Fruit fly (Drosophila melanogaster) whole organism, embryonic: ENCODE results near the gene CG3704.

Experiments used
- Bgb ChIP-seq: fragments of 200-800 bp; sonication (Bioruptor generic); IDR thresholded peaks from 2 replicates; pipeline ENCODE4 v1.3.6; 2022; ENCODE audit warnings: missing biosample characterization, missing genetic modification characterization; ENCODE audit not compliant: partially characterized antibody
- Bteb2 ChIP-seq: fragments of 200-800 bp; sonication (Bioruptor generic); optimal IDR thresholded peaks from 2 replicates; lab custom pipeline; 2016; ENCODE audit warnings: missing biosample characterization, missing genetic modification characterization
- CG10147 ChIP-seq: fragments of 200-800 bp; sonication (Bioruptor generic); optimal IDR thresholded peaks from 2 replicates; lab custom pipeline; 2019; ENCODE audit warnings: missing biosample characterization, mild to moderate bottlenecking, missing genetic modification characterization, moderate library complexity
- CG10565 ChIP-seq: fragments of 200-800 bp; sonication (Bioruptor generic); optimal IDR thresholded peaks from 3 replicates; lab custom pipeline; 2016; ENCODE audit warnings: missing biosample characterization, mild to moderate bottlenecking, missing genetic modification characterization
- CG12071 ChIP-seq: fragments of 200-800 bp; sonication (Bioruptor generic); optimal IDR thresholded peaks from 3 replicates; lab custom pipeline; 2018; ENCODE audit warnings: missing biosample characterization, mild to moderate bottlenecking, missing genetic modification characterization
- CG14667 ChIP-seq: fragments of 200-800 bp; sonication (Bioruptor generic); IDR thresholded peaks from 2 replicates; pipeline ENCODE4 v1.3.6; 2022; ENCODE audit warnings: missing biosample characterization, missing genetic modification characterization
- CG15269 ChIP-seq: fragments of 200-800 bp; sonication (Bioruptor generic); optimal IDR thresholded peaks from 2 replicates; lab custom pipeline; 2018; ENCODE audit warnings: missing biosample characterization, mild to moderate bottlenecking, missing genetic modification characterization, moderate library complexity
- CG18476 ChIP-seq: fragments of 200-800 bp; sonication (Bioruptor generic); optimal IDR thresholded peaks from 2 replicates; lab custom pipeline; 2016; ENCODE audit warnings: missing biosample characterization, mild to moderate bottlenecking, missing genetic modification characterization
- CG18599 ChIP-seq: fragments of 200-800 bp; sonication (Bioruptor generic); optimal IDR thresholded peaks from 3 replicates; lab custom pipeline; 2017; ENCODE audit warnings: missing biosample characterization, missing genetic modification characterization, mild to moderate bottlenecking, moderate library complexity, missing genetic modification reagents
- CG18619 ChIP-seq: fragments of 200-800 bp; sonication (Bioruptor generic); optimal IDR thresholded peaks from 3 replicates; lab custom pipeline; 2017; ENCODE audit warnings: missing biosample characterization, mild to moderate bottlenecking, missing genetic modification characterization
- CG2202 ChIP-seq: fragments of 200-800 bp; sonication (Bioruptor generic); optimal IDR thresholded peaks from 2 replicates; lab custom pipeline; 2018; ENCODE audit warnings: missing biosample characterization, mild to moderate bottlenecking, missing genetic modification characterization
- CG2712 ChIP-seq: fragments of 200-800 bp; optimal IDR thresholded peaks from 3 replicates; lab custom pipeline; 2019; ENCODE audit warnings: missing biosample characterization, mild to moderate bottlenecking, missing genetic modification characterization, moderate library complexity
- CG32767 ChIP-seq: fragments of 200-800 bp; sonication (Bioruptor generic); IDR thresholded peaks from 2 replicates; pipeline ENCODE4 v1.3.6; 2022; ENCODE audit warnings: missing biosample characterization, missing genetic modification characterization
- CG4424 ChIP-seq: fragments of 200-800 bp; sonication (Bioruptor generic); optimal IDR thresholded peaks from 3 replicates; lab custom pipeline; 2016; ENCODE audit warnings: missing biosample characterization, missing genetic modification characterization
- CG4707 ChIP-seq: fragments of 200-800 bp; sonication (Bioruptor generic); optimal IDR thresholded peaks from 2 replicates; lab custom pipeline; 2018; ENCODE audit warnings: missing biosample characterization, mild to moderate bottlenecking, missing genetic modification characterization, moderate library complexity
- CG7556 ChIP-seq: fragments of 200-800 bp; sonication (Bioruptor generic); optimal IDR thresholded peaks from 2 replicates; lab custom pipeline; 2017; ENCODE audit warnings: missing biosample characterization, mild to moderate bottlenecking, missing genetic modification characterization
- CG7987 ChIP-seq: fragments of 200-800 bp; sonication (Bioruptor generic); optimal IDR thresholded peaks from 2 replicates; lab custom pipeline; 2018; ENCODE audit warnings: missing biosample characterization, mild to moderate bottlenecking, missing genetic modification characterization, moderate library complexity
- CG9215 ChIP-seq: fragments of 200-800 bp; sonication (Bioruptor generic); IDR thresholded peaks from 2 replicates; pipeline ENCODE4 v1.3.6; 2022; ENCODE audit warnings: missing biosample characterization, missing genetic modification characterization
- CTCF ChIP-seq: fragments of 200-800 bp; sonication (Bioruptor generic); optimal IDR thresholded peaks from 2 replicates; lab custom pipeline; 2017; ENCODE audit warnings: missing biosample characterization, mild to moderate bottlenecking, missing genetic modification characterization, moderate library complexity
- Deaf1 ChIP-seq: fragments of 200-800 bp; optimal IDR thresholded peaks from 3 replicates; lab custom pipeline; 2019; ENCODE audit warnings: missing biosample characterization, mild to moderate bottlenecking, missing genetic modification characterization, moderate library complexity
- Dfd ChIP-seq, 2 experiments: fragments of >200 bp; optimal IDR thresholded peaks; 2 replicates each; lab custom pipeline; 2017; ENCODE audit warnings: missing biosample characterization in 2 of 2, missing genetic modification characterization in 2 of 2
- Ets65A ChIP-seq: fragments of 200-800 bp; sonication (Bioruptor generic); peaks from one replicate; lab custom pipeline; 2016; ENCODE audit warnings: missing biosample characterization, missing genetic modification characterization
- Fer3 ChIP-seq: fragments of 200-800 bp; sonication (Bioruptor generic); optimal IDR thresholded peaks from 2 replicates; lab custom pipeline; 2018; ENCODE audit warnings: missing biosample characterization, mild to moderate bottlenecking, missing genetic modification characterization, moderate library complexity
- HLH3B ChIP-seq: fragments of 200-800 bp; sonication (Bioruptor generic); IDR thresholded peaks from 2 replicates; pipeline ENCODE4 v1.3.6; 2022; ENCODE audit warnings: missing biosample characterization, missing genetic modification characterization
- Hmx ChIP-seq: fragments of 200-800 bp; sonication (Bioruptor generic); optimal IDR thresholded peaks from 2 replicates; lab custom pipeline; 2016; ENCODE audit warnings: missing biosample characterization, missing genetic modification characterization
- Hr3 ChIP-seq: fragments of 200-800 bp; sonication (Bioruptor generic); optimal IDR thresholded peaks from 3 replicates; lab custom pipeline; 2016; ENCODE audit warnings: missing biosample characterization, missing genetic modification characterization
- Hr39 ChIP-seq: fragments of >200 bp; optimal IDR thresholded peaks from 2 replicates; lab custom pipeline; 2017
- Hsf ChIP-seq: fragments of 200-800 bp; sonication (Bioruptor generic); optimal IDR thresholded peaks from 3 replicates; lab custom pipeline; 2016; ENCODE audit warnings: missing biosample characterization, missing genetic modification characterization
- Mad ChIP-seq: fragments of 200-800 bp; sonication (Bioruptor generic); optimal IDR thresholded peaks from 2 replicates; lab custom pipeline; 2016; ENCODE audit warnings: missing biosample characterization, missing genetic modification characterization
- Ssrp ChIP-seq: fragments of 200-800 bp; sonication (Bioruptor generic); optimal IDR thresholded peaks from 2 replicates; lab custom pipeline; 2018; ENCODE audit warnings: missing biosample characterization, mild to moderate bottlenecking, missing genetic modification characterization, moderate library complexity
- Usf ChIP-seq: fragments of 200-800 bp; sonication (Bioruptor generic); optimal IDR thresholded peaks from 2 replicates; lab custom pipeline; 2017; ENCODE audit warnings: missing genotype, missing biosample characterization, missing genetic modification characterization
- ac ChIP-seq: fragments of 200-800 bp; sonication (Bioruptor generic); optimal IDR thresholded peaks from 3 replicates; lab custom pipeline; 2017; ENCODE audit warnings: missing biosample characterization, mild to moderate bottlenecking, missing genetic modification characterization
- az2 ChIP-seq: fragments of 200-800 bp; sonication (Bioruptor generic); optimal IDR thresholded peaks from 3 replicates; lab custom pipeline; 2016; ENCODE audit warnings: missing biosample characterization, missing genetic modification characterization
- caup ChIP-seq: fragments of 200-800 bp; sonication (Bioruptor generic); optimal IDR thresholded peaks from 3 replicates; lab custom pipeline; 2017; ENCODE audit warnings: missing biosample characterization, mild to moderate bottlenecking, missing genetic modification characterization, moderate library complexity; ENCODE audit not compliant: severe bottlenecking
- chm ChIP-seq: fragments of 200-800 bp; sonication (Bioruptor generic); IDR thresholded peaks from 2 replicates; pipeline ENCODE4 v1.3.6; 2022; ENCODE audit warnings: missing biosample characterization, missing genetic modification characterization
- dimm ChIP-seq: fragments of 200-800 bp; sonication (Bioruptor generic); IDR thresholded peaks from 2 replicates; pipeline ENCODE4 v1.3.6; 2022; ENCODE audit warnings: missing biosample characterization, missing genetic modification characterization
- en ChIP-seq: fragments of 200-800 bp; sonication (Bioruptor generic); optimal IDR thresholded peaks from 2 replicates; lab custom pipeline; 2016; ENCODE audit warnings: missing biosample characterization, missing genetic modification characterization
- ken ChIP-seq: fragments of 200-800 bp; sonication (Bioruptor generic); IDR thresholded peaks from 3 replicates; pipeline ENCODE4 v1.3.6; 2022; ENCODE audit warnings: missing biosample characterization, missing genetic modification characterization
- lilli ChIP-seq: fragments of 200-800 bp; sonication (Bioruptor generic); optimal IDR thresholded peaks from 3 replicates; lab custom pipeline; 2016; ENCODE audit warnings: missing biosample characterization, missing genetic modification characterization
- lola ChIP-seq, 3 experiments: fragments of >200 bp in 2 of 3; fragments of 200-800 bp in 1 of 3; sonication (Bioruptor generic) in 1 of 3; optimal IDR thresholded peaks; 2 replicates each; lab custom pipeline; 2017 to 2019; ENCODE audit warnings: missing biosample characterization in 3 of 3, missing genetic modification characterization in 3 of 3, mild to moderate bottlenecking in 1 of 3, moderate library complexity in 1 of 3
- otp ChIP-seq: fragments of 200-800 bp; sonication (Bioruptor generic); IDR thresholded peaks from 3 replicates; pipeline ENCODE4, ENCODE4 v1.3.6; 2022; ENCODE audit warnings: missing biosample characterization, missing genetic modification characterization
- pb ChIP-seq: fragments of 200-800 bp; sonication (Bioruptor generic); optimal IDR thresholded peaks from 3 replicates; lab custom pipeline; 2016; ENCODE audit warnings: missing biosample characterization, missing genetic modification characterization
- pum ChIP-seq: fragments of 200-800 bp; sonication (Bioruptor generic); optimal IDR thresholded peaks from 2 replicates; lab custom pipeline; 2016; ENCODE audit warnings: missing biosample characterization, missing genetic modification characterization
- sna ChIP-seq: fragments of 200-800 bp; sonication (Bioruptor generic); IDR thresholded peaks from 2 replicates; pipeline ENCODE4 v1.3.6; 2022; ENCODE audit warnings: missing biosample characterization, missing genetic modification characterization; ENCODE audit not compliant: partially characterized antibody
- tll ChIP-seq, 2 experiments: fragments of 200-800 bp in 1 of 2; fragments of >200 bp in 1 of 2; sonication (Bioruptor generic) in 1 of 2; optimal IDR thresholded peaks; 2 replicates each; lab custom pipeline; 2017 to 2019; ENCODE audit warnings: missing biosample characterization in 2 of 2, missing genetic modification characterization in 2 of 2, mild to moderate bottlenecking in 1 of 2, moderate library complexity in 1 of 2
- zen2 ChIP-seq: fragments of 200-800 bp; sonication (Bioruptor generic); IDR thresholded peaks from 3 replicates; pipeline ENCODE4 v1.3.6; 2022; ENCODE audit warnings: missing biosample characterization, missing genetic modification characterization; ENCODE audit not compliant: partially characterized antibody
- zfh2 ChIP-seq: fragments of 200-800 bp; sonication (Bioruptor generic); optimal IDR thresholded peaks from 2 replicates; lab custom pipeline; 2016; ENCODE audit warnings: missing biosample characterization, missing genetic modification characterization

Gene CG3704

DNA sequence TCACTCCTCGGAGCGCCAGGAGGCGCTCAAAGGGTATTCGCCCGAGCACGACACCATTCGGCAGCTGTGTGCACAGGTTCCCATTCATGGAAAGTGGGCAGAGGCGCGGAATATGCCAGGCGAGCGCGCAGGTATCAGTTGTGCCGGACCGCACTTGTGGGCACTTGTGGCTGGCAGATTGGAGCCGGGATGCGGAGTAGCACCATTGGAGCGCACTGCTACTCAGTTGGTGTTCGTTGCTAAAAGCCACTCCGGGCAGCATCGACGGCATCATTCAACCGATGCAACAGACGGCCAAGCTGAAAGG, 4.8 kb downstream of the CG3704 start:
- TF ChIP-seq tll (GFP tag; optimal IDR thresholded peaks at IDR 0.05; lab: Kevin White, UChicago), result no peak
- TF ChIP-seq Hr39 (lab: Kevin White, UChicago), result peak; percentile 91
- TF ChIP-seq, all 482 proteins: peak for 1

DNA sequence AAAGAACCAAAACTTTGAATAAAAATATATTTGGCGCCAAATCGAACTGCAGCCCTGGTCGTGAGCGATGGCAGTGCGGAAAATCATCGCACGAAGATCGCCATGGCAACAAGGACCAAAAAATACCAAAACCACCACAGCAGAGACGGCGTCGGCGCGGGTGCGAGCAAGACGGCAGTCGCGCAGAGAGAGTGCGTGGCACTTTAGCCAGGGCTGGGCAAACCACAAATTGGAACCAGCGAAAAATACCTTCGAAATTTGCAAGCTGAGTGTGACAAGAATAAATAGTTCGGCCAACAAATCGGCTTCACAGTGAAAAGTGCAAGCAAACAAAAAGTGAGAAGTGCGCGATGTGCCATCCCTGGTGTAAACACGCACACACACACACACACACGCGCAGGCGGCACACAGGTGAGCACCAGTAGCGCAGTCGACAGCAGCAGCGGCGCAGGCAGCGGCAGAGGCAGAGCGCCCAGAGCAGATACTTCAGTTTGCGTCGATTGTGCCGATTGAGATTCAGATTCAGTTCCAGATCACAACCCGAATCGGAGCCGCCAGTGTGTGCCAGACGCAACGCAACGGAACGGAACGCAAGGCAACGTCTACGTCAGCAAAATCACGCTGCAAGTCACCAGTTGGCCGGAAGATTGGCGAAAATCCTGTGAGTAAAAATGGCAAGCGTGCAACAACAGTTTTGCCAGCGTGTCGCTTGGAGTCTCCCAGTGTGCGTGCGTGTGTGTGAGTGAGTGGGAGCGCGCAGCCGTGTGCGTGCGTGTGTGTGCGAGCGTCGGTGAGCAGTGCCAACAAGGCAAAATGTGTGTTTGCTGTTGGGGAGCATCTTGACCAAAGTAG, 5.3 kb downstream of the CG3704 start, which contains the start of gene TRAM:
TSS of gene TRAM (plus strand) at position 184 of the 852 bp plus-strand sequence.
- TF ChIP-seq CG18476, result peak; percentile 94
- TF ChIP-seq Ssrp (tag; lab: Kevin White, UChicago), result peak; percentile 97
- peak; percentile 97 for TF ChIP-seq az2 (GFP tag; lab: Kevin White, UChicago)
- peak; percentile 98 for TF ChIP-seq pb (GFP tag; lab: Kevin White, UChicago)
- peak; percentile 97 for TF ChIP-seq CG9215 (GFP tag; lab: Robert Waterston, UW)
- peak; percentile 97 for TF ChIP-seq CG14667
- TF ChIP-seq CG10147, result peak; percentile 96
- peak; percentile 97 for TF ChIP-seq CG2712 (tag; lab: Kevin White, UChicago)
- peak; percentile 70; the same call in 1 of the 2 replicates for TF ChIP-seq sna (GFP tag; lab: Robert Waterston, UW)
- TF ChIP-seq Dfd (GFP tag; optimal IDR thresholded peaks at IDR 0.05; lab: Kevin White, UChicago), result no peak
- TF ChIP-seq CG7987 (GFP tag; lab: Kevin White, UChicago), result peak; percentile 94
- peak; percentile 97 for TF ChIP-seq Fer3 (tag; lab: Kevin White, UChicago)
- peak; percentile 98 for TF ChIP-seq HLH3B (GFP tag; lab: Robert Waterston, UW)
- peak; percentile 98 for TF ChIP-seq CG12071 (GFP tag; lab: Kevin White, UChicago)
- peak; percentile 67 for TF ChIP-seq zen2 (GFP tag; lab: Robert Waterston, UW)
- peak; percentile 99 for TF ChIP-seq lilli (GFP tag; lab: Kevin White, UChicago)
- peak; percentile 98 for TF ChIP-seq Mad (GFP tag; lab: Kevin White, UChicago)
- TF ChIP-seq CG32767 (GFP tag; lab: Robert Waterston, UW), result peak; percentile 99
- peak; percentile 100 for TF ChIP-seq ken (GFP tag; lab: Robert Waterston, UW)
- peak; percentile 69 for TF ChIP-seq CTCF (GFP tag; lab: Kevin White, UChicago)
- TF ChIP-seq CG18619 (GFP tag; lab: Kevin White, UChicago), result peak; percentile 99
- peak; percentile 91 for TF ChIP-seq CG4707 (GFP tag; lab: Kevin White, UChicago)
- peak; percentile 97 for TF ChIP-seq Hr3 (GFP tag; lab: Kevin White, UChicago)
- peak; percentile 95 for TF ChIP-seq Bteb2
- TF ChIP-seq CG7556 (GFP tag; lab: Kevin White, UChicago), result peak; percentile 98
- TF ChIP-seq Bgb (GFP tag; lab: Robert Waterston, UW), result peak; percentile 90
- peak; percentile 100 for TF ChIP-seq Ets65A (GFP tag; lab: Kevin White, UChicago)
- peak; percentile 98 for TF ChIP-seq zfh2 (GFP tag; lab: Kevin White, UChicago)
- TF ChIP-seq CG2202 (tag; lab: Kevin White, UChicago), result peak; percentile 96
- peak; percentile 95 for TF ChIP-seq en (GFP tag; lab: Kevin White, UChicago)
- peak; percentile 98 for TF ChIP-seq CG15269
- TF ChIP-seq lola (GFP tag; optimal IDR thresholded peaks at IDR 0.05; lab: Kevin White, UChicago), result peak in 1 of 3 experiments; percentile 98
- TF ChIP-seq Hmx (GFP tag; lab: Kevin White, UChicago), result peak; percentile 85
- TF ChIP-seq Hsf, result peak; percentile 98
- TF ChIP-seq CG4424 (GFP tag; lab: Kevin White, UChicago), result peak; percentile 98
- peak; percentile 76 for TF ChIP-seq Deaf1 (tag; lab: Kevin White, UChicago)
- peak; percentile 40 to 72 for TF ChIP-seq tll (GFP tag; optimal IDR thresholded peaks at IDR 0.05; lab: Kevin White, UChicago)
- peak; percentile 98 for TF ChIP-seq caup
- peak; percentile 99 for TF ChIP-seq CG18599 (GFP tag; lab: Kevin White, UChicago)
- TF ChIP-seq Usf (GFP tag; lab: Kevin White, UChicago), result peak; percentile 98
- peak; percentile 98 for TF ChIP-seq pum (GFP tag; lab: Kevin White, UChicago)
- peak; percentile 95 for TF ChIP-seq ac (GFP tag; lab: Kevin White, UChicago)
- TF ChIP-seq CG10565 (GFP tag; lab: Kevin White, UChicago), result peak; percentile 89
- TF ChIP-seq otp (GFP tag; lab: Robert Waterston, UW), result peak; percentile 99
- TF ChIP-seq chm, result peak; percentile 99
- TF ChIP-seq dimm (GFP tag; lab: Robert Waterston, UW), result peak; percentile 97
